Worm (Caenorhabditis elegans) whole organism, early embryonic: ENCODE results near the gene dhs-12.

Source experiments
- B0310.2 ChIP-seq: sonication (generic microtip); optimal IDR thresholded peaks from 2 replicates; lab custom pipeline; 2016; ENCODE audit warnings: mild to moderate bottlenecking, missing genetic modification characterization, missing compliant biosample characterization
- F13C5.2 ChIP-seq: sonication (generic microtip); optimal IDR thresholded peaks from 2 replicates; lab custom pipeline; 2017; ENCODE audit warnings: mild to moderate bottlenecking, missing genetic modification characterization, inconsistent platforms, missing compliant biosample characterization
- aly-1 ChIP-seq: sonication (generic microtip); optimal IDR thresholded peaks from 2 replicates; lab custom pipeline; 2016; ENCODE audit warnings: missing genetic modification characterization, missing compliant biosample characterization
- ama-1 ChIP-seq: fragments of 150-350 bp; optimal IDR thresholded peaks from 2 replicates; lab custom pipeline; 2014
- ceh-13 ChIP-seq: fragments of 200-800 bp; sonication (Bioruptor generic); optimal IDR thresholded peaks from 2 replicates; lab custom pipeline; 2018; ENCODE audit warnings: mild to moderate bottlenecking, missing genetic modification characterization, missing compliant biosample characterization
- ceh-36 ChIP-seq: sonication (generic microtip); optimal IDR thresholded peaks from 2 replicates; lab custom pipeline; 2016; ENCODE audit warnings: missing genetic modification characterization, inconsistent platforms, missing compliant biosample characterization
- ets-7 ChIP-seq: sonication (generic microtip); optimal IDR thresholded peaks from 2 replicates; lab custom pipeline; 2016; ENCODE audit warnings: missing genotype, missing genetic modification characterization, missing compliant biosample characterization
- flt-1 ChIP-seq: fragments of 200-800 bp; sonication (Bioruptor generic); IDR thresholded peaks from 2 replicates; pipeline ENCODE4 v1.3.6; 2022; ENCODE audit warnings: missing genetic modification characterization, missing compliant biosample characterization
- hmbx-1 ChIP-seq: sonication (generic microtip); optimal IDR thresholded peaks from 2 replicates; lab custom pipeline; 2016; ENCODE audit warnings: mild to moderate bottlenecking, missing genetic modification characterization, missing compliant biosample characterization
- hmg-4 ChIP-seq: fragments of 200-800 bp; sonication (Bioruptor generic); optimal IDR thresholded peaks from 2 replicates; lab custom pipeline; 2018; ENCODE audit warnings: mild to moderate bottlenecking, missing genetic modification characterization, missing compliant biosample characterization
- hnd-1 ChIP-seq: sonication (generic microtip); optimal IDR thresholded peaks from 2 replicates; lab custom pipeline; 2016; ENCODE audit warnings: missing genetic modification characterization, missing compliant biosample characterization
- pes-1 ChIP-seq: fragments of 200-800 bp; sonication (Bioruptor generic); IDR thresholded peaks from 2 replicates; pipeline ENCODE4 v1.3.6; 2022; ENCODE audit warnings: missing genetic modification reagents, missing genetic modification characterization, missing compliant biosample characterization
- scrt-1 ChIP-seq: fragments of 200-800 bp; sonication (Bioruptor generic); IDR thresholded peaks from 2 replicates; pipeline ENCODE4 v1.3.6; 2022; ENCODE audit warnings: missing genetic modification characterization, missing compliant biosample characterization
- sea-1 ChIP-seq: fragments of 200-800 bp; sonication (Bioruptor generic); conservative IDR thresholded peaks from 2 replicates; pipeline ENCODE4 v1.3.6; 2022; ENCODE audit warnings: missing genetic modification characterization, missing compliant biosample characterization
- tbx-11 ChIP-seq: fragments of 200-800 bp; sonication (Bioruptor generic); IDR thresholded peaks from 2 replicates; pipeline ENCODE4 v1.3.6; 2022; ENCODE audit warnings: missing genetic modification characterization, missing compliant biosample characterization
- tbx-37 ChIP-seq: fragments of 200-800 bp; sonication (Bioruptor generic); conservative IDR thresholded peaks from 2 replicates; pipeline ENCODE4 v1.3.6; 2022; ENCODE audit warnings: missing genetic modification reagents, missing genetic modification characterization, missing compliant biosample characterization
- tra-4 ChIP-seq: sonication (generic microtip); optimal IDR thresholded peaks from 2 replicates; lab custom pipeline; 2017; ENCODE audit warnings: missing genetic modification characterization, missing compliant biosample characterization

Gene dhs-12

DNA sequence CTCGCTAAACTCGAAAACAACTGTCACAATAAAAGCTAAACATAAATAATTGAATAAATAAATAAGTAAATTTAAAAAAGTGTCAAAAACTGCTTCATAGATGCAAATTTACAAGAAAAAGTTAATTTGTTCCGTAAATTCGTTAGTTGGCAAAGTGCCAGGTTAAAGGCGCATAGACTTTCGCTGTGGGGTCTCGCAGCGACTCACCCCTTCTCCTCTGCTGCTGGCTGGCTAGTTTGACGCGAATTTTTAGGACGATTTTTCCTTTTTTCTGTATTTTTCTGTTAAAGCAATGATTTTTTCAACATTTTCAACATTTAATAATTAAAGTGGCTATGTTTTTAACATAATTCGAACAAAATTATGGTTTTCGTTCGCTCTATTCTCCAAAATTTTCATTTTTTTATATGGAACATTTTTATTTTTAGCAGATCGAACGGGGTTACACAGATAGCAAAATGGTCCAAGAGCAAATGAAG, 34.0 kb downstream of the dhs-12 start, which contains the start of gene rack-1:
Gene rack-1 (plus strand): TSS at position 429 of the 479 bp plus-strand sequence.
- TF ChIP-seq aly-1 (no peak), ceh-13 (GFP tag; lab: Kevin White, UChicago) (no peak), F13C5.2 (no peak), B0310.2 (tag; lab: Kevin White, UChicago) (no peak), ceh-36 (tag; lab: Kevin White, UChicago) (no peak), tbx-37 (no peak), tra-4 (tag; lab: Kevin White, UChicago) (no peak), hmg-4 (no peak), tbx-11 (no peak), ets-7 (tag; lab: Kevin White, UChicago) (no peak), hnd-1 (tag; lab: Kevin White, UChicago) (no peak)

ce11 chrIV:10177779-10178178, 35.5 kb downstream of the dhs-12 start, which contains the start of gene mspn-1:
TSS of gene mspn-1 (plus strand) at chrIV:10177968.
- TF ChIP-seq tra-4 (tag; lab: Kevin White, UChicago): no peak

- no peak for TF ChIP-seq ets-7 (tag; lab: Kevin White, UChicago)
- TF ChIP-seq aly-1: no peak
- TF ChIP-seq ceh-36 (tag; lab: Kevin White, UChicago): no peak
- no peak for TF ChIP-seq tbx-37
- TF ChIP-seq hnd-1 (tag; lab: Kevin White, UChicago): no peak
- no peak for TF ChIP-seq hmg-4
- no peak for TF ChIP-seq tra-4 (tag; lab: Kevin White, UChicago)
- no peak for TF ChIP-seq pes-1
- TF ChIP-seq sea-1 (GFP tag; lab: Robert Waterston, UW): no peak
- no peak for TF ChIP-seq F13C5.2
- TF ChIP-seq tbx-11: no peak
- TF ChIP-seq ama-1 (lab: Kevin White, UChicago): no peak
- no peak for TF ChIP-seq B0310.2 (tag; lab: Kevin White, UChicago)
- TF ChIP-seq hmbx-1: no peak
- TF ChIP-seq flt-1 (GFP tag; lab: Robert Waterston, UW): no peak
- TF ChIP-seq scrt-1 (GFP tag; lab: Robert Waterston, UW): no peak
Measured at ce11 chrIV:10180133-10180749, 38.0 kb downstream of the dhs-12 start, which contains the start of gene gta-1. TSS of gene gta-1 (plus strand) at chrIV:10180660.

ce11 chrIV:10188505-10188904, 46.2 kb downstream of the dhs-12 start:
- TF ChIP-seq sea-1 (GFP tag; lab: Robert Waterston, UW): no peak
- TF ChIP-seq hnd-1 (tag; lab: Kevin White, UChicago): no peak
- TF ChIP-seq aly-1: no peak
- TF ChIP-seq tbx-37: no peak
- TF ChIP-seq scrt-1 (GFP tag; lab: Robert Waterston, UW): no peak
- no peak for TF ChIP-seq tra-4 (tag; lab: Kevin White, UChicago)
- TF ChIP-seq tbx-11: no peak

DNA sequence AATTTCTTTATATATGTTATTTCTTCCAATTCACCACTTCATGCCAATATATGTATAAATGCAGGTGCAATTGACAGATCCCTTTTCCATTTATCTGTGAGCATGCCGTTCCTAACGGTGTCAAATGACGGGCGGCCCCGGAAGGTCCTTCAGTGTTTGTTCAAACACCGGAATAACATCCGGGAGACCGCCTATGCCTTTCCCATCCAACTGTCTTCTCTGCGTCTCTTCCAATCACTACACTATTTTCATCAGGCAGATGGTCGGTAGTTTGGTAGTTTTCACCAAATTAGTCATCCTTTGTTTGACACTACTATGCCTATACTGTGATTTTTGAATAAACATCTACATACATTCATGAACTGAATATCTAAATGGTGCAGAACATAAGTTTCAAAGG, 48.3 kb downstream of the dhs-12 start:
- TF ChIP-seq pes-1: no peak
- TF ChIP-seq hnd-1 (tag; lab: Kevin White, UChicago): no peak

- TF ChIP-seq tra-4 (tag; lab: Kevin White, UChicago): no peak
- TF ChIP-seq hmbx-1: no peak
- TF ChIP-seq flt-1 (GFP tag; lab: Robert Waterston, UW): no peak
- TF ChIP-seq tbx-37: no peak
- TF ChIP-seq scrt-1 (GFP tag; lab: Robert Waterston, UW): no peak
Measured at ce11 chrIV:10191498-10191897, 49.2 kb downstream of the dhs-12 start.

DNA sequence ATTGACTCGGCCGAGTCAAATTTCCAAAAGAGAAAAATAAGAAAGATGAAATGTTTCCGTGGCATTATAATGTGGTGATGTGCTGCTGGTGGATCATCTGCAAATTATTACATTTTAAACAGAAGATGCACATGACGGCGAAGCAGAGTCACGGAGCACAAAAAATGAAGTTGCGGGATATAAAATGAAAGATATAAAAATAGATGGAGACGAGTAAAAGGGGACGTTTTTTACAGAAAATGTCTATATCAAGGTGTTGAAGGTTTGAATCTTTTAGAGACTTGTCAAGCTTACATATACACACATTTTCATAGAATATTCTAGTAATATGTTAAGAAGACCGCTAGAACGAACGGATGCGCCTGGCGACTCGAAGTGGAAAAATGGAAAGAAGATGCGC, 52.1 kb downstream of the dhs-12 start, which contains the start of gene ptrg-1:
Gene ptrg-1 (minus strand): TSS at position 101 of the 400 bp plus-strand sequence.
- TF ChIP-seq ceh-36 (tag; lab: Kevin White, UChicago) (no peak), tbx-11 (no peak), scrt-1 (GFP tag; lab: Robert Waterston, UW) (no peak), hmg-4 (no peak), hnd-1 (tag; lab: Kevin White, UChicago) (no peak), sea-1 (GFP tag; lab: Robert Waterston, UW) (no peak), pes-1 (no peak), F13C5.2 (no peak), ceh-13 (GFP tag; lab: Kevin White, UChicago) (no peak), ets-7 (tag; lab: Kevin White, UChicago) (no peak), tbx-37 (no peak), hmbx-1 (no peak), flt-1 (GFP tag; lab: Robert Waterston, UW) (no peak)
